Fruit fly (Drosophila melanogaster) whole organism, embryonic: ENCODE results near the gene CG14961.

Experiments
- Abd-B ChIP-seq: fragments of 200-800 bp; sonication (Bioruptor generic); optimal IDR thresholded peaks from 2 replicates; lab custom pipeline; 2018; ENCODE audit warnings: missing biosample characterization, mild to moderate bottlenecking, missing genetic modification characterization, moderate library complexity
- Aef1 ChIP-seq: fragments of 200-800 bp; sonication (Bioruptor generic); IDR thresholded peaks from 3 replicates; pipeline ENCODE4 v1.3.6; 2022; ENCODE audit warnings: missing biosample characterization, missing genetic modification characterization
- Atf-2 ChIP-seq: fragments of 200-800 bp; sonication (Bioruptor generic); optimal IDR thresholded peaks from 2 replicates; lab custom pipeline; 2016; ENCODE audit warnings: missing biosample characterization, missing genetic modification characterization
- Atf3 ChIP-seq: fragments of 200-800 bp; sonication (Bioruptor generic); optimal IDR thresholded peaks from 3 replicates; lab custom pipeline; 2016; ENCODE audit warnings: missing biosample characterization, missing genetic modification characterization
- CG11398 ChIP-seq: fragments of 200-800 bp; sonication (Bioruptor generic); optimal IDR thresholded peaks from 2 replicates; lab custom pipeline; 2016; ENCODE audit warnings: missing biosample characterization, missing genetic modification characterization
- CG17328 ChIP-seq: fragments of 200-800 bp; sonication (Bioruptor generic); IDR thresholded peaks from 2 replicates; pipeline ENCODE4 v1.3.6; 2022; ENCODE audit warnings: missing biosample characterization, missing genetic modification characterization
- CG17802 ChIP-seq: fragments of 200-800 bp; sonication (Bioruptor generic); optimal IDR thresholded peaks from 2 replicates; lab custom pipeline; 2018; ENCODE audit warnings: missing biosample characterization, mild to moderate bottlenecking, missing genetic modification characterization, moderate library complexity
- CG31224 ChIP-seq: fragments of 200-800 bp; sonication (Bioruptor generic); IDR thresholded peaks from 2 replicates; pipeline ENCODE4 v1.3.6; 2022; ENCODE audit warnings: missing biosample characterization, missing genetic modification characterization
- CG42726 ChIP-seq: fragments of 200-800 bp; sonication (Bioruptor generic); IDR thresholded peaks from 2 replicates; pipeline ENCODE4 v1.3.6; 2022; ENCODE audit warnings: missing biosample characterization, missing genetic modification characterization; ENCODE audit not compliant: partially characterized antibody
- CG4360 ChIP-seq: fragments of 200-800 bp; sonication (Bioruptor generic); IDR thresholded peaks from 2 replicates; pipeline ENCODE4 v1.3.6; 2022; ENCODE audit warnings: missing biosample characterization, missing genetic modification characterization
- CG6654 ChIP-seq: fragments of 200-800 bp; sonication (Bioruptor generic); optimal IDR thresholded peaks from 2 replicates; lab custom pipeline; 2017; ENCODE audit warnings: missing biosample characterization, mild to moderate bottlenecking, missing genetic modification characterization
- CG7357 ChIP-seq: fragments of 200-800 bp; sonication (Bioruptor generic); IDR thresholded peaks from 3 replicates; pipeline ENCODE4 v1.3.6; 2022; ENCODE audit warnings: missing biosample characterization, missing genetic modification characterization
- CG7556 ChIP-seq: fragments of 200-800 bp; sonication (Bioruptor generic); optimal IDR thresholded peaks from 2 replicates; lab custom pipeline; 2017; ENCODE audit warnings: missing biosample characterization, mild to moderate bottlenecking, missing genetic modification characterization
- CG8281 ChIP-seq: fragments of 200-800 bp; sonication (Bioruptor generic); optimal IDR thresholded peaks from 2 replicates; lab custom pipeline; 2018; ENCODE audit warnings: missing biosample characterization, mild to moderate bottlenecking, missing genetic modification characterization, moderate library complexity
- CG9797 ChIP-seq: fragments of 200-800 bp; sonication (Bioruptor generic); optimal IDR thresholded peaks from 3 replicates; lab custom pipeline; 2018; ENCODE audit warnings: missing biosample characterization, mild to moderate bottlenecking, missing genetic modification characterization
- E2f1 ChIP-seq: fragments of 200-800 bp; sonication (Bioruptor generic); IDR thresholded peaks from 2 replicates; pipeline ENCODE4 v1.3.6; 2022; ENCODE audit warnings: missing biosample characterization, missing genetic modification characterization
- Ets65A ChIP-seq: fragments of 200-800 bp; sonication (Bioruptor generic); peaks from one replicate; lab custom pipeline; 2016; ENCODE audit warnings: missing biosample characterization, missing genetic modification characterization
- HLH4C ChIP-seq: fragments of 200-800 bp; sonication (Bioruptor generic); IDR thresholded peaks from 3 replicates; pipeline ENCODE4 v1.3.6; 2022; ENCODE audit warnings: missing biosample characterization, missing genetic modification characterization; ENCODE audit not compliant: partially characterized antibody
- Hr78 ChIP-seq, 2 experiments: fragments of 200-800 bp in 1 of 2; fragments of >200 bp in 1 of 2; sonication (Bioruptor generic) in 1 of 2; optimal IDR thresholded peaks; 2 replicates each; lab custom pipeline; 2017 to 2019; ENCODE audit warnings: missing biosample characterization in 2 of 2, missing genetic modification characterization in 2 of 2, mild to moderate bottlenecking in 1 of 2, moderate library complexity in 1 of 2
- Med ChIP-seq: fragments of 200-800 bp; sonication (Bioruptor generic); peaks from one replicate; lab custom pipeline; 2016; ENCODE audit warnings: missing biosample characterization, missing genetic modification characterization, mild to moderate bottlenecking, inconsistent platforms, moderate library complexity
- NFAT ChIP-seq: fragments of 200-800 bp; sonication (Bioruptor generic); IDR thresholded peaks from 2 replicates; pipeline ENCODE4 v1.3.6; 2022; ENCODE audit warnings: missing biosample characterization, missing genetic modification characterization
- Usf ChIP-seq: fragments of 200-800 bp; sonication (Bioruptor generic); optimal IDR thresholded peaks from 2 replicates; lab custom pipeline; 2017; ENCODE audit warnings: missing genotype, missing biosample characterization, missing genetic modification characterization
- ab ChIP-seq: fragments of 200-800 bp; sonication (Bioruptor generic); optimal IDR thresholded peaks from 2 replicates; lab custom pipeline; 2016; ENCODE audit warnings: missing biosample characterization, missing genetic modification characterization
- ap ChIP-seq: fragments of 200-800 bp; sonication (Bioruptor generic); IDR thresholded peaks from 2 replicates; pipeline ENCODE4 v1.3.6; 2022; ENCODE audit warnings: missing biosample characterization, missing genetic modification characterization
- ato ChIP-seq: fragments of 200-800 bp; sonication (Bioruptor generic); IDR thresholded peaks from 2 replicates; pipeline ENCODE4 v1.3.6; 2022; ENCODE audit warnings: missing biosample characterization, missing genetic modification characterization; ENCODE audit not compliant: partially characterized antibody
- cad ChIP-seq: fragments of >200 bp; optimal IDR thresholded peaks from 2 replicates; lab custom pipeline; 2017; ENCODE audit warnings: missing biosample characterization, missing genetic modification characterization
- cg ChIP-seq: fragments of 200-800 bp; sonication (Bioruptor generic); optimal IDR thresholded peaks from 3 replicates; lab custom pipeline; 2019; ENCODE audit warnings: missing biosample characterization, mild to moderate bottlenecking, missing genetic modification characterization, moderate library complexity
- chinmo ChIP-seq: fragments of 200-800 bp; sonication (Bioruptor generic); IDR thresholded peaks from 4 replicates; pipeline ENCODE4 v1.3.6; 2022; ENCODE audit warnings: missing biosample characterization, missing genetic modification characterization; ENCODE audit not compliant: partially characterized antibody
- chm ChIP-seq: fragments of 200-800 bp; sonication (Bioruptor generic); IDR thresholded peaks from 2 replicates; pipeline ENCODE4 v1.3.6; 2022; ENCODE audit warnings: missing biosample characterization, missing genetic modification characterization
- crol ChIP-seq: fragments of 200-800 bp; sonication (Bioruptor generic); IDR thresholded peaks from 2 replicates; pipeline ENCODE4 v1.3.6; 2022; ENCODE audit warnings: missing biosample characterization, missing genetic modification characterization
- crp ChIP-seq, 2 experiments: fragments of 200-800 bp; sonication (Bioruptor generic); optimal IDR thresholded peaks; 2 replicates in 1 of 2; 3 replicates in 1 of 2; lab custom pipeline; 2017; ENCODE audit warnings: missing biosample characterization in 2 of 2, missing genetic modification characterization in 2 of 2, mild to moderate bottlenecking in 1 of 2, moderate library complexity in 1 of 2
- gcm ChIP-seq: fragments of 200-800 bp; sonication (Bioruptor generic); optimal IDR thresholded peaks from 2 replicates; lab custom pipeline; 2019; ENCODE audit warnings: missing biosample characterization, mild to moderate bottlenecking, missing genetic modification characterization, moderate library complexity
- grau ChIP-seq: fragments of 200-800 bp; optimal IDR thresholded peaks from 3 replicates; lab custom pipeline; 2019; ENCODE audit warnings: missing biosample characterization, mild to moderate bottlenecking, missing genetic modification characterization, moderate library complexity
- h ChIP-seq: fragments of >200 bp; optimal IDR thresholded peaks from 2 replicates; lab custom pipeline; 2017
- jigr1 ChIP-seq: fragments of 200-800 bp; sonication (Bioruptor generic); IDR thresholded peaks from 3 replicates; pipeline ENCODE4 v1.3.6; 2022; ENCODE audit warnings: missing biosample characterization, missing genetic modification characterization
- kni ChIP-seq: fragments of 200-800 bp; sonication (Bioruptor generic); optimal IDR thresholded peaks from 3 replicates; lab custom pipeline; 2017; ENCODE audit warnings: mild to moderate bottlenecking, missing biosample characterization, missing genetic modification reagents, missing genetic modification characterization
- nom ChIP-seq: fragments of 200-800 bp; sonication (Bioruptor generic); optimal IDR thresholded peaks from 2 replicates; lab custom pipeline; 2017; ENCODE audit warnings: missing biosample characterization, missing genetic modification characterization, mild to moderate bottlenecking, moderate library complexity, missing genetic modification reagents
- oc ChIP-seq: fragments of 200-800 bp; sonication (Bioruptor generic); optimal IDR thresholded peaks from 2 replicates; lab custom pipeline; 2018; ENCODE audit warnings: missing biosample characterization, mild to moderate bottlenecking, missing genetic modification characterization, moderate library complexity
- pfk ChIP-seq: fragments of 200-800 bp; sonication (Bioruptor generic); optimal IDR thresholded peaks from 2 replicates; lab custom pipeline; 2018; ENCODE audit warnings: missing biosample characterization, mild to moderate bottlenecking, missing genetic modification characterization, moderate library complexity
- psq ChIP-seq: fragments of 200-800 bp; sonication (Bioruptor generic); optimal IDR thresholded peaks from 2 replicates; lab custom pipeline; 2017; ENCODE audit warnings: missing biosample characterization, missing genetic modification characterization
- row ChIP-seq: fragments of 200-800 bp; sonication (Bioruptor generic); IDR thresholded peaks from 3 replicates; pipeline ENCODE4 v1.3.6; 2022; ENCODE audit warnings: missing biosample characterization, missing genetic modification characterization
- sd ChIP-seq: fragments of 200-800 bp; sonication (Bioruptor generic); optimal IDR thresholded peaks from 3 replicates; lab custom pipeline; 2018; ENCODE audit warnings: missing biosample characterization, mild to moderate bottlenecking, missing genetic modification characterization, moderate library complexity
- sens ChIP-seq: fragments of 200-800 bp; sonication (Bioruptor generic); peaks from one replicate; lab custom pipeline; 2016; ENCODE audit warnings: missing biosample characterization, missing genetic modification characterization
- tgo ChIP-seq: fragments of 200-800 bp; sonication (Bioruptor generic); IDR thresholded peaks from 3 replicates; pipeline ENCODE4 v1.3.6; 2022; ENCODE audit warnings: missing biosample characterization, missing genetic modification characterization
- tna ChIP-seq: fragments of 200-800 bp; sonication (Bioruptor generic); IDR thresholded peaks from 2 replicates; pipeline ENCODE4 v1.3.6; 2022; ENCODE audit warnings: missing biosample characterization, missing genetic modification characterization; ENCODE audit not compliant: partially characterized antibody
- vvl ChIP-seq: fragments of 200-800 bp; sonication (Bioruptor generic); IDR thresholded peaks from 2 replicates; pipeline ENCODE4 v1.3.6; 2022; ENCODE audit warnings: missing biosample characterization, missing genetic modification characterization

CG14961 gene

dm6 chr3L:3337345-3337928, 7.6 kb downstream of the CG14961 start (continued):
- TF ChIP-seq psq = peak; percentile 88
- TF ChIP-seq nom = no peak
- TF ChIP-seq CG8281 = no peak
- TF ChIP-seq cg (GFP tag; lab: Kevin White, UChicago) = peak; percentile 54
- TF ChIP-seq ap (GFP tag; lab: Robert Waterston, UW) = no peak
- TF ChIP-seq chm (GFP tag; lab: Robert Waterston, UW) = 0 out of 2 replicates have a peak, but pooled peaks have one; percentile 50
- TF ChIP-seq CG7556 = no peak
- no peak for TF ChIP-seq Atf-2 (GFP tag; lab: Kevin White, UChicago)
- peak; percentile 9 for TF ChIP-seq Med (GFP tag; lab: Kevin White, UChicago)
- TF ChIP-seq chinmo (GFP tag; lab: Robert Waterston, UW) = no peak
- no peak for TF ChIP-seq CG31224 (GFP tag; lab: Robert Waterston, UW)
- TF ChIP-seq jigr1 (GFP tag; lab: Robert Waterston, UW) = no peak
- peak; percentile 69 for TF ChIP-seq Ets65A (GFP tag; lab: Kevin White, UChicago)
- TF ChIP-seq Aef1 (GFP tag; lab: Robert Waterston, UW) = no peak
- TF ChIP-seq tgo = no peak
- no peak for TF ChIP-seq ab (GFP tag; lab: Kevin White, UChicago)
- no peak for TF ChIP-seq CG11398 (GFP tag; lab: Kevin White, UChicago)
- no peak for TF ChIP-seq CG9797 (GFP tag; lab: Kevin White, UChicago)
- TF ChIP-seq Atf3 (GFP tag; lab: Kevin White, UChicago) = no peak
- TF ChIP-seq cad = peak; percentile 4

dm6 chr3L:3338028-3338855, 8.4 kb downstream of the CG14961 start:
- peak; percentile 75 for TF ChIP-seq oc (tag; lab: Kevin White, UChicago)
- TF ChIP-seq gcm = no peak
- TF ChIP-seq chinmo (GFP tag; lab: Robert Waterston, UW) = peak; percentile 77; the same call in 2 of the 4 replicates
- TF ChIP-seq CG42726 (GFP tag; lab: Robert Waterston, UW) = 0 out of 2 replicates have a peak, but pooled peaks have one; percentile 19
- 0 out of 2 replicates have a peak, but pooled peaks have one; percentile 7 for TF ChIP-seq vvl
- peak; percentile 38; the same call in 1 of the 2 replicates for TF ChIP-seq chm (GFP tag; lab: Robert Waterston, UW)
- TF ChIP-seq CG31224 (GFP tag; lab: Robert Waterston, UW) = no peak
- no peak for TF ChIP-seq Hr78 (GFP tag; optimal IDR thresholded peaks at IDR 0.05; lab: Kevin White, UChicago)
- no peak for TF ChIP-seq Abd-B
- no peak for TF ChIP-seq crp (GFP tag; optimal IDR thresholded peaks at IDR 0.05; lab: Kevin White, UChicago)
- TF ChIP-seq sd (tag; lab: Kevin White, UChicago) = peak; percentile 97
- no peak for TF ChIP-seq CG17328 (GFP tag; lab: Robert Waterston, UW)
- no peak for TF ChIP-seq Usf (GFP tag; lab: Kevin White, UChicago)
- TF ChIP-seq kni (GFP tag; lab: Kevin White, UChicago) = peak; percentile 29
- 0 out of 2 replicates have a peak, but pooled peaks have one; percentile 25 for TF ChIP-seq ato (GFP tag; lab: Robert Waterston, UW)
- peak; percentile 54 for TF ChIP-seq cad
- TF ChIP-seq NFAT (GFP tag; lab: Robert Waterston, UW) = 0 out of 2 replicates have a peak, but pooled peaks have one; percentile 21
- no peak for TF ChIP-seq pfk (GFP tag; lab: Kevin White, UChicago)
- no peak for TF ChIP-seq CG7357 (GFP tag; lab: Robert Waterston, UW)
- peak; percentile 15; the same call in 1 of the 2 replicates for TF ChIP-seq tna (GFP tag; lab: Robert Waterston, UW)
- TF ChIP-seq CG4360 = peak; percentile 19; the same call in 1 of the 2 replicates
- TF ChIP-seq sens = peak; percentile 52
- TF ChIP-seq Med (GFP tag; lab: Kevin White, UChicago) = peak; percentile 66
- TF ChIP-seq Ets65A (GFP tag; lab: Kevin White, UChicago) = peak; percentile 67
- TF ChIP-seq nom = peak; percentile 31
- TF ChIP-seq h (lab: Kevin White, UChicago) = no peak
- no peak for TF ChIP-seq row
- TF ChIP-seq E2f1 (GFP tag; lab: Robert Waterston, UW) = no peak
- peak; percentile 34 for TF ChIP-seq grau (tag; lab: Kevin White, UChicago)
- 0 out of 3 replicates have a peak, but pooled peaks have one; percentile 29 for TF ChIP-seq HLH4C (GFP tag; lab: Robert Waterston, UW)
- peak; percentile 78 for TF ChIP-seq crol (GFP tag; lab: Robert Waterston, UW)
- peak; percentile 94 for TF ChIP-seq CG6654
- TF ChIP-seq CG17802 (tag; lab: Kevin White, UChicago) = peak; percentile 62
